Fruit fly (Drosophila melanogaster) whole organism, embryonic: ENCODE data around the gene Kaz-m1.

Experiments used
- Abd-B ChIP-seq: fragments of 200-800 bp; sonication (Bioruptor generic); optimal IDR thresholded peaks from 2 replicates; lab custom pipeline; 2018; ENCODE audit warnings: missing biosample characterization, mild to moderate bottlenecking, missing genetic modification characterization, moderate library complexity
- C15 ChIP-seq: fragments of 200-800 bp; sonication (Bioruptor generic); IDR thresholded peaks from 3 replicates; pipeline ENCODE4 v1.3.6; 2022; ENCODE audit warnings: missing biosample characterization, missing genetic modification characterization
- CG10543 ChIP-seq: fragments of 200-800 bp; sonication (Bioruptor generic); optimal IDR thresholded peaks from 3 replicates; lab custom pipeline; 2017; ENCODE audit warnings: missing biosample characterization, mild to moderate bottlenecking, missing genetic modification characterization, moderate library complexity
- CG10979 ChIP-seq: fragments of 200-800 bp; sonication (Bioruptor generic); optimal IDR thresholded peaks from 2 replicates; lab custom pipeline; 2018; ENCODE audit warnings: missing biosample characterization, mild to moderate bottlenecking, missing genetic modification characterization, moderate library complexity
- CG11085 ChIP-seq: fragments of 200-800 bp; sonication (Bioruptor generic); IDR thresholded peaks from 2 replicates; pipeline ENCODE4 v1.3.6; 2022; ENCODE audit warnings: missing biosample characterization, missing genetic modification characterization
- CG11723 ChIP-seq: fragments of 200-800 bp; sonication (Bioruptor generic); optimal IDR thresholded peaks from 2 replicates; lab custom pipeline; 2017; ENCODE audit warnings: missing biosample characterization, mild to moderate bottlenecking, missing genetic modification characterization
- CG12104 ChIP-seq: fragments of 200-800 bp; sonication (Bioruptor generic); optimal IDR thresholded peaks from 3 replicates; lab custom pipeline; 2016; ENCODE audit warnings: missing biosample characterization, missing genetic modification characterization
- CG15696 ChIP-seq: fragments of 200-800 bp; sonication (Bioruptor generic); optimal IDR thresholded peaks from 2 replicates; lab custom pipeline; 2019; ENCODE audit warnings: missing biosample characterization, mild to moderate bottlenecking, missing genetic modification characterization, moderate library complexity
- CG17385 ChIP-seq: fragments of 200-800 bp; sonication (Bioruptor generic); optimal IDR thresholded peaks from 3 replicates; lab custom pipeline; 2018; ENCODE audit warnings: missing biosample characterization, mild to moderate bottlenecking, missing genetic modification characterization
- CG1832 ChIP-seq: fragments of 200-800 bp; sonication (Bioruptor generic); optimal IDR thresholded peaks from 2 replicates; lab custom pipeline; 2017; ENCODE audit warnings: missing biosample characterization, mild to moderate bottlenecking, missing genetic modification characterization, inconsistent platforms
- CG32772 ChIP-seq: fragments of 200-800 bp; sonication (Bioruptor generic); IDR thresholded peaks from 2 replicates; pipeline ENCODE4 v1.3.6; 2022; ENCODE audit warnings: missing biosample characterization, missing genetic modification characterization
- CG34422 ChIP-seq: fragments of 200-800 bp; sonication (Bioruptor generic); IDR thresholded peaks from 3 replicates; pipeline ENCODE4 v1.3.6; 2022; ENCODE audit warnings: missing biosample characterization, missing genetic modification characterization
- CG4617 ChIP-seq: fragments of 200-800 bp; sonication (Bioruptor generic); optimal IDR thresholded peaks from 3 replicates; lab custom pipeline; 2016; ENCODE audit warnings: missing biosample characterization, missing genetic modification characterization, borderline replicate concordance
- CG4730 ChIP-seq: fragments of 200-800 bp; sonication (Bioruptor generic); IDR thresholded peaks from 2 replicates; pipeline ENCODE4 v1.3.6; 2022; ENCODE audit warnings: missing biosample characterization, missing genetic modification characterization
- CG5953 ChIP-seq: fragments of 200-800 bp; sonication (Bioruptor generic); IDR thresholded peaks from 2 replicates; pipeline ENCODE4 v1.3.6; 2022; ENCODE audit warnings: missing biosample characterization, missing genetic modification characterization
- CG6272 ChIP-seq: fragments of 200-800 bp; sonication (Bioruptor generic); IDR thresholded peaks from 2 replicates; pipeline ENCODE4 v1.3.6; 2022; ENCODE audit warnings: missing biosample characterization, missing genetic modification characterization
- CG6791 ChIP-seq: fragments of 200-800 bp; sonication (Bioruptor generic); IDR thresholded peaks from 3 replicates; pipeline ENCODE4 v1.3.6; 2022; ENCODE audit warnings: missing biosample characterization, missing genetic modification characterization; ENCODE audit not compliant: partially characterized antibody
- CG7786 ChIP-seq: fragments of 200-800 bp; sonication (Bioruptor generic); optimal IDR thresholded peaks from 2 replicates; lab custom pipeline; 2016; ENCODE audit warnings: missing biosample characterization, missing genetic modification characterization
- CG7963 ChIP-seq: fragments of 200-800 bp; sonication (Bioruptor generic); IDR thresholded peaks from 3 replicates; pipeline ENCODE4 v1.3.6; 2022; ENCODE audit warnings: missing biosample characterization, missing genetic modification characterization; ENCODE audit not compliant: partially characterized antibody
- CG9727 ChIP-seq: fragments of 200-800 bp; sonication (Bioruptor generic); optimal IDR thresholded peaks from 3 replicates; lab custom pipeline; 2017; ENCODE audit warnings: missing biosample characterization, mild to moderate bottlenecking, missing genetic modification characterization
- CG9797 ChIP-seq: fragments of 200-800 bp; sonication (Bioruptor generic); optimal IDR thresholded peaks from 3 replicates; lab custom pipeline; 2018; ENCODE audit warnings: missing biosample characterization, mild to moderate bottlenecking, missing genetic modification characterization
- HHEX ChIP-seq: fragments of 200-800 bp; sonication (Bioruptor generic); optimal IDR thresholded peaks from 3 replicates; lab custom pipeline; 2017; ENCODE audit warnings: missing biosample characterization, mild to moderate bottlenecking, missing genetic modification characterization, missing genetic modification reagents
- Hand ChIP-seq: fragments of 200-800 bp; sonication (Bioruptor generic); optimal IDR thresholded peaks from 2 replicates; lab custom pipeline; 2017; ENCODE audit warnings: mild to moderate bottlenecking, missing biosample characterization, missing genetic modification reagents, missing genetic modification characterization
- Hey ChIP-seq: fragments of 200-800 bp; sonication (Bioruptor generic); optimal IDR thresholded peaks from 3 replicates; lab custom pipeline; 2018; ENCODE audit warnings: missing biosample characterization, mild to moderate bottlenecking, missing genetic modification characterization
- Hmx ChIP-seq: fragments of 200-800 bp; sonication (Bioruptor generic); optimal IDR thresholded peaks from 2 replicates; lab custom pipeline; 2016; ENCODE audit warnings: missing biosample characterization, missing genetic modification characterization
- Jarid2 ChIP-seq: fragments of 200-800 bp; sonication (Bioruptor generic); optimal IDR thresholded peaks from 3 replicates; lab custom pipeline; 2017; ENCODE audit warnings: mild to moderate bottlenecking, missing biosample characterization, missing genetic modification reagents, missing genetic modification characterization
- Mrtf ChIP-seq: fragments of 200-800 bp; sonication (Bioruptor generic); IDR thresholded peaks from 3 replicates; pipeline ENCODE4 v1.3.6; 2022; ENCODE audit warnings: missing biosample characterization, missing genetic modification characterization
- Neu2 ChIP-seq: fragments of 200-800 bp; sonication (Bioruptor generic); optimal IDR thresholded peaks from 3 replicates; lab custom pipeline; 2016; ENCODE audit warnings: missing biosample characterization, missing genetic modification characterization, borderline replicate concordance
- Ravus ChIP-seq: fragments of 200-800 bp; sonication (Bioruptor generic); IDR thresholded peaks from 2 replicates; pipeline ENCODE4 v1.3.6; 2022; ENCODE audit warnings: missing biosample characterization, missing genetic modification characterization
- Sin3A ChIP-seq: fragments of >200 bp; optimal IDR thresholded peaks from 2 replicates; lab custom pipeline; 2018
- Sry-δ ChIP-seq: fragments of 200-800 bp; sonication (Bioruptor generic); optimal IDR thresholded peaks from 2 replicates; lab custom pipeline; 2016; ENCODE audit warnings: missing biosample characterization, missing genetic modification characterization
- Trl ChIP-seq, 3 experiments: fragments of >200 bp in 2 of 3; fragments of 200-800 bp in 1 of 3; sonication (Bioruptor generic) in 1 of 3; optimal IDR thresholded peaks; 2 replicates in 1 of 3; 3 replicates in 2 of 3; lab custom pipeline; 2016 to 2017; ENCODE audit warnings: missing biosample characterization in 1 of 3, missing genetic modification characterization in 1 of 3
- ara ChIP-seq: fragments of 200-800 bp; sonication (Bioruptor generic); IDR thresholded peaks from 2 replicates; pipeline ENCODE4 v1.3.6; 2022; ENCODE audit warnings: missing biosample characterization, missing genetic modification characterization
- da ChIP-seq: fragments of 200-800 bp; sonication (Bioruptor generic); optimal IDR thresholded peaks from 2 replicates; lab custom pipeline; 2016; ENCODE audit warnings: missing biosample characterization, missing genetic modification characterization
- gem ChIP-seq: fragments of 200-800 bp; sonication (Bioruptor generic); optimal IDR thresholded peaks from 2 replicates; lab custom pipeline; 2019; ENCODE audit warnings: missing biosample characterization, mild to moderate bottlenecking, missing genetic modification characterization, moderate library complexity
- gsb-n ChIP-seq: fragments of 200-800 bp; sonication (Bioruptor generic); optimal IDR thresholded peaks from 3 replicates; lab custom pipeline; 2018; ENCODE audit warnings: missing biosample characterization, mild to moderate bottlenecking, missing genetic modification characterization
- ind ChIP-seq: fragments of 200-800 bp; sonication (Bioruptor generic); optimal IDR thresholded peaks from 3 replicates; lab custom pipeline; 2016; ENCODE audit warnings: missing biosample characterization, missing genetic modification characterization
- kay ChIP-seq: fragments of 200-800 bp; sonication (Bioruptor generic); optimal IDR thresholded peaks from 2 replicates; lab custom pipeline; 2016; ENCODE audit warnings: missing biosample characterization, missing genetic modification characterization
- klu ChIP-seq: fragments of 200-800 bp; sonication (Bioruptor generic); IDR thresholded peaks from 2 replicates; pipeline ENCODE4 v1.3.6; 2022; ENCODE audit warnings: missing biosample characterization, missing genetic modification characterization
- lov ChIP-seq, 2 experiments: fragments of 200-800 bp in 1 of 2; fragments of >200 bp in 1 of 2; sonication (Bioruptor generic) in 1 of 2; IDR thresholded peaks in 1 of 2; optimal IDR thresholded peaks in 1 of 2; 2 replicates in 1 of 2; 3 replicates in 1 of 2; pipeline versions ENCODE4 v1.3.6 to Lab custom; 2017 to 2022; ENCODE audit warnings: missing biosample characterization in 1 of 2, missing genetic modification characterization in 1 of 2
- odd ChIP-seq: fragments of 200-800 bp; sonication (Bioruptor generic); optimal IDR thresholded peaks from 2 replicates; lab custom pipeline; 2017; ENCODE audit warnings: missing biosample characterization, mild to moderate bottlenecking, missing genetic modification characterization
- onecut ChIP-seq: fragments of 200-800 bp; sonication (Bioruptor generic); IDR thresholded peaks from 2 replicates; pipeline ENCODE4 v1.3.6; 2022; ENCODE audit warnings: missing biosample characterization, missing genetic modification characterization
- pfk ChIP-seq: fragments of 200-800 bp; sonication (Bioruptor generic); optimal IDR thresholded peaks from 2 replicates; lab custom pipeline; 2018; ENCODE audit warnings: missing biosample characterization, mild to moderate bottlenecking, missing genetic modification characterization, moderate library complexity
- prd ChIP-seq, 3 experiments: fragments of >200 bp in 2 of 3; fragments of 200-800 bp in 1 of 3; sonication (Bioruptor generic) in 1 of 3; optimal IDR thresholded peaks in 2 of 3; IDR thresholded peaks in 1 of 3; 2 replicates in 2 of 3; 3 replicates in 1 of 3; pipeline versions ENCODE4 v1.3.6 to Lab custom; 2017 to 2022; ENCODE audit warnings: missing biosample characterization in 1 of 3, missing genetic modification characterization in 1 of 3
- schlank ChIP-seq: fragments of 200-800 bp; sonication (Bioruptor generic); optimal IDR thresholded peaks from 2 replicates; lab custom pipeline; 2018; ENCODE audit warnings: missing biosample characterization, mild to moderate bottlenecking, missing genetic modification characterization
- stc ChIP-seq: fragments of 200-800 bp; sonication (Bioruptor generic); IDR thresholded peaks from 2 replicates; pipeline ENCODE4 v1.3.6; 2022; ENCODE audit warnings: missing biosample characterization, missing genetic modification characterization
- sug ChIP-seq: fragments of 200-800 bp; optimal IDR thresholded peaks from 2 replicates; lab custom pipeline; 2019; ENCODE audit warnings: missing biosample characterization, mild to moderate bottlenecking, missing genetic modification characterization, moderate library complexity
- vnd ChIP-seq: fragments of 200-800 bp; sonication (Bioruptor generic); IDR thresholded peaks from 3 replicates; pipeline ENCODE4 v1.3.6; 2022; ENCODE audit warnings: missing biosample characterization, missing genetic modification characterization; ENCODE audit not compliant: partially characterized antibody
- wor ChIP-seq: fragments of 200-800 bp; sonication (Bioruptor generic); IDR thresholded peaks from 2 replicates; pipeline ENCODE4 v1.3.6; 2022; ENCODE audit warnings: missing biosample characterization, missing genetic modification characterization

The Kaz-m1 gene

DNA sequence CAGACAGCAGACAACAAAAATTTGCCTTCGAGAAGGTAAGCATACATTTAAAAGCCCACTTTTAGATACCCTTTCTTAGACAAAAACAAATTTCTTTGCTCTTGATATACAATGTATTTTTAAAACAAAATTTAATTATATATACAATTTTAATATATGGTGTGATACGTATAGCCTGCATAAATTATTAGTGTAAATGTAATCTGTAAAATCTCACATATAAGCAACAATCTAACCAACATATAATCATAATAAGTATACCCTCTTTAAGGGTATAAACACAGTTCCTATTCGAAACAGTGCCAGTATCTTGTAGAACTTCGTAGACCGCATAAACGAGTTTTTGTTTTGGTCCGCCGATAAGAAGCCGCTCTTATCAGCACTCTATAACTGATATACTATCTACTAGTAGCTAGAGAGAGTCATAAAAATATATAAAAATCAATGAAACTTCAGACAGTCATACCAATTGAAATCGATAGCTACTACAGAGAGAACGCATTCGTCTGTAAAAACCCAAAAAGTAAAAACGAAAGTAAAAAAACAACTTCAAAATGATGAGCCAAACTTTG, at the start of gene Kaz-m1 (continued):
- TF ChIP-seq CG34422 (no peak), prd (optimal IDR thresholded peaks at IDR 0.05; lab: Kevin White, UChicago) (no peak), prd (GFP tag; IDR thresholded peaks at IDR 0.05; lab: Robert Waterston, UW) (peak; percentile 58; the same call in 2 of the 3 replicates), Hey (tag; lab: Kevin White, UChicago) (no peak), Trl (optimal IDR thresholded peaks at IDR 0.05; lab: Kevin White, UChicago) (no peak), Trl (GFP tag; optimal IDR thresholded peaks at IDR 0.05; lab: Kevin White, UChicago) (no peak), vnd (GFP tag; lab: Robert Waterston, UW) (no peak), CG7786 (GFP tag; lab: Kevin White, UChicago) (no peak), da (no peak), CG32772 (GFP tag; lab: Robert Waterston, UW) (no peak), onecut (no peak), Hand (GFP tag; lab: Kevin White, UChicago) (no peak), Abd-B (no peak), klu (no peak), sug (tag; lab: Kevin White, UChicago) (peak; percentile 57), C15 (no peak), Sin3A (no peak), CG4730 (no peak), CG7963 (GFP tag; lab: Robert Waterston, UW) (no peak), CG6272 (GFP tag; lab: Robert Waterston, UW) (no peak), CG5953 (GFP tag; lab: Robert Waterston, UW) (no peak), CG15696 (tag; lab: Kevin White, UChicago) (peak; percentile 51), CG11723 (GFP tag; lab: Kevin White, UChicago) (no peak), Jarid2 (GFP tag; lab: Kevin White, UChicago) (no peak), CG9727 (GFP tag; lab: Kevin White, UChicago) (peak; percentile 44), Neu2 (GFP tag; lab: Kevin White, UChicago) (no peak), CG11085 (no peak), CG12104 (GFP tag; lab: Kevin White, UChicago) (peak; percentile 44), CG1832 (GFP tag; lab: Kevin White, UChicago) (no peak), gem (tag; lab: Kevin White, UChicago) (peak; percentile 82), CG6791 (GFP tag; lab: Robert Waterston, UW) (no peak), odd (GFP tag; lab: Kevin White, UChicago) (peak; percentile 7), wor (no peak), ara (GFP tag; lab: Robert Waterston, UW) (no peak), stc (GFP tag; lab: Robert Waterston, UW) (0 out of 2 replicates have a peak, but pooled peaks have one; percentile 28), CG17385 (GFP tag; lab: Kevin White, UChicago) (peak; percentile 46), schlank (no peak), gsb-n (tag; lab: Kevin White, UChicago) (peak; percentile 57), Hmx (no peak), pfk (no peak), CG9797 (GFP tag; lab: Kevin White, UChicago) (no peak), CG4617 (GFP tag; lab: Kevin White, UChicago) (no peak), CG10543 (GFP tag; lab: Kevin White, UChicago) (no peak), kay (no peak), ind (peak; percentile 9), Sry-δ (no peak), CG10979 (tag; lab: Kevin White, UChicago) (peak; percentile 79), HHEX (GFP tag; lab: Kevin White, UChicago) (peak; percentile 40), Ravus (no peak), Mrtf (GFP tag; lab: Robert Waterston, UW) (no peak), lov (optimal IDR thresholded peaks at IDR 0.05; lab: Kevin White, UChicago) (no peak), lov (GFP tag; IDR thresholded peaks at IDR 0.05; lab: Robert Waterston, UW) (no peak)
